Worm (Caenorhabditis elegans) whole organism, mixed stage, embryonic: ENCODE data around the gene feh-1.

Experiments used
- bed-3 ChIP-seq: fragments of 200-800 bp; sonication (Bioruptor generic); optimal IDR thresholded peaks from 3 replicates; lab custom pipeline; 2018; ENCODE audit warnings: mild to moderate bottlenecking, missing genetic modification characterization, moderate library complexity, missing compliant biosample characterization
- lsy-2 ChIP-seq: fragments of 150-350 bp; optimal IDR thresholded peaks from 2 replicates; lab custom pipeline; 2014; ENCODE audit warnings: missing biosample characterization, missing genetic modification characterization
- nhr-2 ChIP-seq: fragments of 150-350 bp; optimal IDR thresholded peaks from 2 replicates; lab custom pipeline; 2014; ENCODE audit warnings: missing biosample characterization, missing genetic modification characterization
- pha-4 ChIP-seq: fragments of 150-350 bp; optimal IDR thresholded peaks from 2 replicates; lab custom pipeline; 2018; ENCODE audit warnings: missing biosample characterization, missing genetic modification reagents, missing genetic modification characterization
- sptf-1 ChIP-seq: sonication (generic microtip); optimal IDR thresholded peaks from 2 replicates; lab custom pipeline; 2017; ENCODE audit warnings: mild to moderate bottlenecking, missing genetic modification characterization, moderate library complexity, missing compliant biosample characterization
- tbx-8 ChIP-seq: fragments of 200-800 bp; sonication (Bioruptor generic); optimal IDR thresholded peaks from 2 replicates; lab custom pipeline; 2018; ENCODE audit warnings: mild to moderate bottlenecking, missing genetic modification characterization, moderate library complexity, missing compliant biosample characterization
- unc-39 ChIP-seq: fragments of 150-350 bp; optimal IDR thresholded peaks from 2 replicates; lab custom pipeline; 2014; ENCODE audit warnings: missing biosample characterization, missing genetic modification characterization
- unc-62 ChIP-seq: fragments of 150-350 bp; optimal IDR thresholded peaks from 2 replicates; lab custom pipeline; 2014; ENCODE audit warnings: missing biosample characterization, missing genetic modification reagents, missing genetic modification characterization

- TF ChIP-seq unc-39 (tag; lab: Kevin White, UChicago) (no peak), bed-3 (GFP tag; lab: Kevin White, UChicago) (no peak), nhr-2 (tag; lab: Kevin White, UChicago) (no peak), lsy-2 (tag; lab: Kevin White, UChicago) (no peak), pha-4 (tag; lab: Kevin White, UChicago) (no peak), tbx-8 (no peak), unc-62 (GFP tag; lab: Kevin White, UChicago) (no peak), sptf-1 (tag; lab: Kevin White, UChicago) (no peak)
Measured at ce11 chrIII:2546298-2546697, 3.4 kb upstream of the feh-1 start.
